Fruit fly (Drosophila melanogaster) Kc167 (cell line): ENCODE measurements around the gene Ibf2.

Experiments
- Myc ChIP-seq: fragments of >200 bp; optimal IDR thresholded peaks from 2 replicates; lab custom pipeline; 2017; ENCODE audit warnings: missing external identifiers
- Sin3A ChIP-seq: fragments of >200 bp; optimal IDR thresholded peaks from 2 replicates; lab custom pipeline; 2018; ENCODE audit warnings: missing external identifiers
- insv ChIP-seq: fragments of >200 bp; optimal IDR thresholded peaks from 3 replicates; lab custom pipeline; 2018; ENCODE audit warnings: missing external identifiers
- psq ChIP-seq: fragments of >200 bp; optimal IDR thresholded peaks from 2 replicates; lab custom pipeline; 2017; ENCODE audit warnings: missing external identifiers

DNA sequence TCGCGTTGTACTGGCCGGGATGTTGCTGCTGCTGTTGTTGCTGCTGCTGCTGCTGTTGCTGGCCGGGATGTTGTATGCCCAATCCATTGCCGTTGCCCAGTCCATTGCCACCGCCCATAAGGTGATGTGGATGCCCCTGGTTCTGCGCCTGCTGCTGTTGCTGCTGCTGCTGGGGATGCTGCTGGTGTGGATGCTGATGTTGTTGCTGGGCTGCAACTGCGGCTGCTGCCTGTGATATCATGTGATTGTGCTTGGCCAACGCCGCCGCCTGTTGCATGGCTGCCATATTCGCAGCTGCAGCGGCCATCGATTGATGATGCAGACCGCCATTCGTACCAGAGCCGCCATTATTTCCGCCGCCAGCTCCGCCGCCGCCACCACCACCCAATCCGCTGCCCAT, 26.0 kb downstream of the Ibf2 start:
- no peak for TF ChIP-seq Myc (lab: Kevin White, UChicago)
- no peak for TF ChIP-seq psq
- no peak for TF ChIP-seq insv (lab: Kevin White, UChicago)
- no peak for TF ChIP-seq Sin3A (lab: Kevin White, UChicago)
